Fruit fly (Drosophila melanogaster) whole organism, embryonic: ENCODE measurements around the gene CG33703.

Experiments used
- Atf-2 ChIP-seq: fragments of 200-800 bp; sonication (Bioruptor generic); optimal IDR thresholded peaks from 2 replicates; lab custom pipeline; 2016; ENCODE audit warnings: missing biosample characterization, missing genetic modification characterization
- Bgb ChIP-seq: fragments of 200-800 bp; sonication (Bioruptor generic); IDR thresholded peaks from 2 replicates; pipeline ENCODE4 v1.3.6; 2022; ENCODE audit warnings: missing biosample characterization, missing genetic modification characterization; ENCODE audit not compliant: partially characterized antibody
- CG10321 ChIP-seq: fragments of 200-800 bp; sonication (Bioruptor generic); IDR thresholded peaks from 2 replicates; pipeline ENCODE4 v1.3.6; 2022; ENCODE audit warnings: missing biosample characterization, missing genetic modification characterization
- CG10979 ChIP-seq: fragments of 200-800 bp; sonication (Bioruptor generic); optimal IDR thresholded peaks from 2 replicates; lab custom pipeline; 2018; ENCODE audit warnings: missing biosample characterization, mild to moderate bottlenecking, missing genetic modification characterization, moderate library complexity
- CG11504 ChIP-seq: fragments of 200-800 bp; sonication (Bioruptor generic); optimal IDR thresholded peaks from 3 replicates; lab custom pipeline; 2019; ENCODE audit warnings: missing biosample characterization, mild to moderate bottlenecking, missing genetic modification characterization, moderate library complexity
- CG16863 ChIP-seq: fragments of 200-800 bp; sonication (Bioruptor generic); optimal IDR thresholded peaks from 3 replicates; lab custom pipeline; 2016; ENCODE audit warnings: missing biosample characterization, missing genetic modification characterization
- CG17328 ChIP-seq: fragments of 200-800 bp; sonication (Bioruptor generic); IDR thresholded peaks from 2 replicates; pipeline ENCODE4 v1.3.6; 2022; ENCODE audit warnings: missing biosample characterization, missing genetic modification characterization
- CG17385 ChIP-seq: fragments of 200-800 bp; sonication (Bioruptor generic); optimal IDR thresholded peaks from 3 replicates; lab custom pipeline; 2018; ENCODE audit warnings: missing biosample characterization, mild to moderate bottlenecking, missing genetic modification characterization
- CG2120 ChIP-seq: fragments of 200-800 bp; sonication (Bioruptor generic); optimal IDR thresholded peaks from 3 replicates; lab custom pipeline; 2016; ENCODE audit warnings: missing biosample characterization, missing genetic modification characterization
- CG2712 ChIP-seq: fragments of 200-800 bp; optimal IDR thresholded peaks from 3 replicates; lab custom pipeline; 2019; ENCODE audit warnings: missing biosample characterization, mild to moderate bottlenecking, missing genetic modification characterization, moderate library complexity
- CG30403 ChIP-seq: fragments of 200-800 bp; sonication (Bioruptor generic); optimal IDR thresholded peaks from 3 replicates; lab custom pipeline; 2016; ENCODE audit warnings: missing biosample characterization, missing genetic modification characterization
- CG3407 ChIP-seq: fragments of 200-800 bp; sonication (Bioruptor generic); optimal IDR thresholded peaks from 2 replicates; lab custom pipeline; 2018; ENCODE audit warnings: missing biosample characterization, mild to moderate bottlenecking, missing genetic modification characterization
- CG42726 ChIP-seq: fragments of 200-800 bp; sonication (Bioruptor generic); IDR thresholded peaks from 2 replicates; pipeline ENCODE4 v1.3.6; 2022; ENCODE audit warnings: missing biosample characterization, missing genetic modification characterization; ENCODE audit not compliant: partially characterized antibody
- CG43689 ChIP-seq: fragments of 200-800 bp; sonication (Bioruptor generic); IDR thresholded peaks from 2 replicates; pipeline ENCODE4 v1.3.6; 2022; ENCODE audit warnings: missing biosample characterization, missing genetic modification characterization
- CG4854 ChIP-seq: fragments of 200-800 bp; sonication (Bioruptor generic); optimal IDR thresholded peaks from 2 replicates; lab custom pipeline; 2016; ENCODE audit warnings: missing biosample characterization, missing genetic modification characterization, inconsistent platforms
- CG6689 ChIP-seq: fragments of 200-800 bp; sonication (Bioruptor generic); IDR thresholded peaks from 2 replicates; pipeline ENCODE4 v1.3.6; 2022; ENCODE audit warnings: missing biosample characterization, missing genetic modification characterization
- CG8924 ChIP-seq: fragments of 200-800 bp; optimal IDR thresholded peaks from 3 replicates; lab custom pipeline; 2019; ENCODE audit warnings: missing biosample characterization, mild to moderate bottlenecking, missing genetic modification characterization, moderate library complexity
- CG9437 ChIP-seq: fragments of 200-800 bp; sonication (Bioruptor generic); optimal IDR thresholded peaks from 2 replicates; lab custom pipeline; 2018; ENCODE audit warnings: missing biosample characterization, mild to moderate bottlenecking, missing genetic modification characterization
- Deaf1 ChIP-seq: fragments of 200-800 bp; optimal IDR thresholded peaks from 3 replicates; lab custom pipeline; 2019; ENCODE audit warnings: missing biosample characterization, mild to moderate bottlenecking, missing genetic modification characterization, moderate library complexity
- HmgZ ChIP-seq: fragments of 200-800 bp; sonication (Bioruptor generic); optimal IDR thresholded peaks from 2 replicates; lab custom pipeline; 2018; ENCODE audit warnings: missing biosample characterization, mild to moderate bottlenecking, missing genetic modification characterization
- Hr51 ChIP-seq, 2 experiments: fragments of 200-800 bp; sonication (Bioruptor generic); optimal IDR thresholded peaks; 2 replicates in 1 of 2; 3 replicates in 1 of 2; lab custom pipeline; 2016 to 2018; ENCODE audit warnings: missing biosample characterization in 2 of 2, missing genetic modification characterization in 2 of 2, mild to moderate bottlenecking in 1 of 2, moderate library complexity in 1 of 2
- Hr78 ChIP-seq, 2 experiments: fragments of 200-800 bp in 1 of 2; fragments of >200 bp in 1 of 2; sonication (Bioruptor generic) in 1 of 2; optimal IDR thresholded peaks; 2 replicates each; lab custom pipeline; 2017 to 2019; ENCODE audit warnings: missing biosample characterization in 2 of 2, missing genetic modification characterization in 2 of 2, mild to moderate bottlenecking in 1 of 2, moderate library complexity in 1 of 2
- MESR4 ChIP-seq: fragments of 200-800 bp; sonication (Bioruptor generic); optimal IDR thresholded peaks from 2 replicates; lab custom pipeline; 2018; ENCODE audit warnings: missing biosample characterization, mild to moderate bottlenecking, missing genetic modification characterization, moderate library complexity
- Nf-YB ChIP-seq: fragments of 200-800 bp; sonication (Bioruptor generic); optimal IDR thresholded peaks from 3 replicates; lab custom pipeline; 2019; ENCODE audit warnings: missing biosample characterization, mild to moderate bottlenecking, missing genetic modification characterization, moderate library complexity
- Oli ChIP-seq: fragments of 200-800 bp; sonication (Bioruptor generic); optimal IDR thresholded peaks from 2 replicates; lab custom pipeline; 2018; ENCODE audit warnings: missing biosample characterization, mild to moderate bottlenecking, missing genetic modification characterization, moderate library complexity
- Ravus ChIP-seq: fragments of 200-800 bp; sonication (Bioruptor generic); IDR thresholded peaks from 2 replicates; pipeline ENCODE4 v1.3.6; 2022; ENCODE audit warnings: missing biosample characterization, missing genetic modification characterization
- Sin3A ChIP-seq: fragments of >200 bp; optimal IDR thresholded peaks from 2 replicates; lab custom pipeline; 2018
- Six4 ChIP-seq: fragments of 200-800 bp; sonication (Bioruptor generic); optimal IDR thresholded peaks from 2 replicates; lab custom pipeline; 2016; ENCODE audit warnings: missing biosample characterization, missing genetic modification characterization
- ash1 ChIP-seq: fragments of 200-800 bp; sonication (Bioruptor generic); optimal IDR thresholded peaks from 2 replicates; lab custom pipeline; 2018; ENCODE audit warnings: missing biosample characterization, mild to moderate bottlenecking, missing genetic modification characterization
- bcd ChIP-seq: fragments of 200-800 bp; sonication (Bioruptor generic); optimal IDR thresholded peaks from 2 replicates; lab custom pipeline; 2017; ENCODE audit warnings: missing biosample characterization, mild to moderate bottlenecking, missing genetic modification characterization
- chm ChIP-seq: fragments of 200-800 bp; sonication (Bioruptor generic); IDR thresholded peaks from 2 replicates; pipeline ENCODE4 v1.3.6; 2022; ENCODE audit warnings: missing biosample characterization, missing genetic modification characterization
- chn ChIP-seq: fragments of 200-800 bp; sonication (Bioruptor generic); optimal IDR thresholded peaks from 2 replicates; lab custom pipeline; 2016; ENCODE audit warnings: missing biosample characterization, missing genetic modification characterization
- dmrt99B ChIP-seq: fragments of 200-800 bp; sonication (Bioruptor generic); optimal IDR thresholded peaks from 2 replicates; lab custom pipeline; 2018; ENCODE audit warnings: missing biosample characterization, mild to moderate bottlenecking, missing genetic modification characterization, moderate library complexity
- dpn ChIP-seq, 2 experiments: fragments of 200-800 bp; sonication (Bioruptor generic); optimal IDR thresholded peaks; 3 replicates each; lab custom pipeline; 2016; ENCODE audit warnings: missing biosample characterization in 2 of 2, missing genetic modification characterization in 2 of 2
- ewg ChIP-seq: fragments of 200-800 bp; sonication (Bioruptor generic); optimal IDR thresholded peaks from 3 replicates; lab custom pipeline; 2017; ENCODE audit warnings: mild to moderate bottlenecking, missing biosample characterization, missing genetic modification reagents, missing genetic modification characterization
- gce ChIP-seq: fragments of 200-800 bp; sonication (Bioruptor generic); IDR thresholded peaks from 3 replicates; pipeline ENCODE4 v1.3.6; 2022; ENCODE audit warnings: missing biosample characterization, missing genetic modification characterization
- gcm ChIP-seq: fragments of 200-800 bp; sonication (Bioruptor generic); optimal IDR thresholded peaks from 2 replicates; lab custom pipeline; 2019; ENCODE audit warnings: missing biosample characterization, mild to moderate bottlenecking, missing genetic modification characterization, moderate library complexity
- gem ChIP-seq: fragments of 200-800 bp; sonication (Bioruptor generic); optimal IDR thresholded peaks from 2 replicates; lab custom pipeline; 2019; ENCODE audit warnings: missing biosample characterization, mild to moderate bottlenecking, missing genetic modification characterization, moderate library complexity
- inv ChIP-seq: fragments of 200-800 bp; sonication (Bioruptor generic); IDR thresholded peaks from 2 replicates; pipeline ENCODE4 v1.3.6; 2022; ENCODE audit warnings: missing biosample characterization, missing genetic modification characterization; ENCODE audit not compliant: partially characterized antibody
- kah ChIP-seq: fragments of 200-800 bp; sonication (Bioruptor generic); optimal IDR thresholded peaks from 2 replicates; lab custom pipeline; 2018; ENCODE audit warnings: missing biosample characterization, mild to moderate bottlenecking, missing genetic modification characterization
- lola ChIP-seq, 3 experiments: fragments of >200 bp in 2 of 3; fragments of 200-800 bp in 1 of 3; sonication (Bioruptor generic) in 1 of 3; optimal IDR thresholded peaks; 2 replicates each; lab custom pipeline; 2017 to 2019; ENCODE audit warnings: missing biosample characterization in 3 of 3, missing genetic modification characterization in 3 of 3, mild to moderate bottlenecking in 1 of 3, moderate library complexity in 1 of 3
- mirr ChIP-seq: fragments of 200-800 bp; sonication (Bioruptor generic); optimal IDR thresholded peaks from 3 replicates; lab custom pipeline; 2018; ENCODE audit warnings: missing biosample characterization, mild to moderate bottlenecking, missing genetic modification characterization
- nerfin-1 ChIP-seq: fragments of 200-800 bp; sonication (Bioruptor generic); optimal IDR thresholded peaks from 3 replicates; lab custom pipeline; 2019; ENCODE audit warnings: missing biosample characterization, mild to moderate bottlenecking, missing genetic modification characterization, moderate library complexity
- nmo ChIP-seq: fragments of 200-800 bp; sonication (Bioruptor generic); optimal IDR thresholded peaks from 2 replicates; lab custom pipeline; 2018; ENCODE audit warnings: missing biosample characterization, mild to moderate bottlenecking, missing genetic modification characterization, moderate library complexity
- nom ChIP-seq: fragments of 200-800 bp; sonication (Bioruptor generic); optimal IDR thresholded peaks from 2 replicates; lab custom pipeline; 2017; ENCODE audit warnings: missing biosample characterization, missing genetic modification characterization, mild to moderate bottlenecking, moderate library complexity, missing genetic modification reagents
- ttk ChIP-seq: fragments of 200-800 bp; sonication (Bioruptor generic); IDR thresholded peaks from 2 replicates; pipeline ENCODE4 v2.1.2; 2022; ENCODE audit warnings: missing biosample characterization, missing genetic modification characterization
- twi ChIP-seq: fragments of 200-800 bp; optimal IDR thresholded peaks from 2 replicates; lab custom pipeline; 2019; ENCODE audit warnings: missing biosample characterization, mild to moderate bottlenecking, missing genetic modification characterization, moderate library complexity
- zfh2 ChIP-seq: fragments of 200-800 bp; sonication (Bioruptor generic); optimal IDR thresholded peaks from 2 replicates; lab custom pipeline; 2016; ENCODE audit warnings: missing biosample characterization, missing genetic modification characterization

Gene CG33703

dm6 chr3L:9505007-9505712 is 7.3 kb downstream of the CG33703 start, which contains the start of gene path (continued):
- peak; percentile 4 for TF ChIP-seq bcd
- TF ChIP-seq mirr (GFP tag; lab: Kevin White, UChicago), result peak; percentile 50
- no peak for TF ChIP-seq Sin3A
- TF ChIP-seq CG3407 (GFP tag; lab: Kevin White, UChicago), result no peak
- peak; percentile 57 for TF ChIP-seq nmo (GFP tag; lab: Kevin White, UChicago)
- peak; percentile 35 for TF ChIP-seq CG30403 (GFP tag; lab: Kevin White, UChicago)
- TF ChIP-seq CG2712 (tag; lab: Kevin White, UChicago), result peak; percentile 79
- no peak for TF ChIP-seq inv (GFP tag; lab: Robert Waterston, UW)
- no peak for TF ChIP-seq zfh2 (GFP tag; lab: Kevin White, UChicago)
- peak; percentile 13 for TF ChIP-seq ewg
- TF ChIP-seq dpn (GFP tag; optimal IDR thresholded peaks at IDR 0.05; lab: Kevin White, UChicago), result no peak
- peak; percentile 33 for TF ChIP-seq nerfin-1 (tag; lab: Kevin White, UChicago)
- TF ChIP-seq gcm, result peak; percentile 14
- no peak for TF ChIP-seq kah (GFP tag; lab: Kevin White, UChicago)
- TF ChIP-seq gce (GFP tag; lab: Robert Waterston, UW), result 0 out of 3 replicates have a peak, but pooled peaks have one; percentile 17
- TF ChIP-seq Oli (tag; lab: Kevin White, UChicago), result peak; percentile 33
- 0 out of 2 replicates have a peak, but pooled peaks have one; percentile 6 for TF ChIP-seq CG10321 (GFP tag; lab: Robert Waterston, UW)
- peak; percentile 41 for TF ChIP-seq Six4
- peak; percentile 11 for TF ChIP-seq CG9437 (GFP tag; lab: Kevin White, UChicago)
- TF ChIP-seq gem (tag; lab: Kevin White, UChicago), result peak; percentile 67
- no peak for TF ChIP-seq Ravus (GFP tag; lab: Robert Waterston, UW)
- no peak for TF ChIP-seq Atf-2 (GFP tag; lab: Kevin White, UChicago)
- no peak for TF ChIP-seq CG43689 (GFP tag; lab: Robert Waterston, UW)
- TF ChIP-seq Deaf1 (tag; lab: Kevin White, UChicago), result peak; percentile 47
- peak; percentile 66 for TF ChIP-seq CG10979
- peak; percentile 64 for TF ChIP-seq dmrt99B (tag; lab: Kevin White, UChicago)
- peak; percentile 20 for TF ChIP-seq CG4854 (GFP tag; lab: Kevin White, UChicago)
- peak; percentile 7 for TF ChIP-seq ash1 (GFP tag; lab: Kevin White, UChicago)
- peak; percentile 14 for TF ChIP-seq CG2120 (GFP tag; lab: Kevin White, UChicago)
- no peak for TF ChIP-seq Hr78 (GFP tag; optimal IDR thresholded peaks at IDR 0.05; lab: Kevin White, UChicago)
- peak; percentile 10 for TF ChIP-seq Nf-YB (GFP tag; lab: Kevin White, UChicago)
- peak; percentile 17; the same call in 1 of the 2 replicates for TF ChIP-seq CG17328 (GFP tag; lab: Robert Waterston, UW)
- peak; percentile 18 for TF ChIP-seq MESR4 (GFP tag; lab: Kevin White, UChicago)
- peak in 1 of 3 experiments; percentile 39 for TF ChIP-seq lola (GFP tag; optimal IDR thresholded peaks at IDR 0.05; lab: Kevin White, UChicago)
- no peak for TF ChIP-seq ttk (GFP tag; lab: Robert Waterston, UW)
- peak; percentile 11 for TF ChIP-seq CG17385 (GFP tag; lab: Kevin White, UChicago)
- peak; percentile 30; the same call in 1 of the 2 replicates for TF ChIP-seq CG6689 (GFP tag; lab: Robert Waterston, UW)
- no peak for TF ChIP-seq CG16863
- TF ChIP-seq HmgZ (tag; lab: Kevin White, UChicago), result peak; percentile 22
- TF ChIP-seq Bgb (GFP tag; lab: Robert Waterston, UW), result peak; percentile 51; the same call in 1 of the 2 replicates
- TF ChIP-seq CG11504 (tag; lab: Kevin White, UChicago), result peak; percentile 71
- TF ChIP-seq CG42726 (GFP tag; lab: Robert Waterston, UW), result peak; percentile 58; the same call in 1 of the 2 replicates
- peak; percentile 19 for TF ChIP-seq nom (GFP tag; lab: Kevin White, UChicago)
- TF ChIP-seq Hr51 (GFP tag; optimal IDR thresholded peaks at IDR 0.05; lab: Kevin White, UChicago), result peak in 1 of 2 experiments; percentile 55
- TF ChIP-seq chm (GFP tag; lab: Robert Waterston, UW), result peak; percentile 69; the same call in 1 of the 2 replicates
- no peak for TF ChIP-seq chn
- TF ChIP-seq CG8924, result peak; percentile 59
- TF ChIP-seq twi, result peak; percentile 49
